Worm (Caenorhabditis elegans) whole organism, L4 larva: ENCODE results near the gene cdc-25.3.

Experiments used
- T26A8.4 ChIP-seq: fragments of 200-800 bp; sonication (Bioruptor generic); IDR thresholded peaks from 2 replicates; pipeline ENCODE4 v1.3.6; 2022; ENCODE audit warnings: missing genetic modification characterization, missing compliant biosample characterization
- Y48G9A.11 ChIP-seq: fragments of 200-800 bp; sonication (Bioruptor generic); IDR thresholded peaks from 2 replicates; pipeline ENCODE4 v1.3.6; 2022; ENCODE audit warnings: missing genetic modification reagents, missing genetic modification characterization, missing compliant biosample characterization
- Y5F2A.4 ChIP-seq: fragments of 200-800 bp; sonication (Bioruptor generic); optimal IDR thresholded peaks from 2 replicates; lab custom pipeline; 2018; ENCODE audit warnings: mild to moderate bottlenecking, missing genetic modification characterization, missing compliant biosample characterization
- Y75B8A.6 ChIP-seq: fragments of 200-800 bp; sonication (Bioruptor generic); IDR thresholded peaks from 2 replicates; pipeline ENCODE4 v1.3.6; 2022; ENCODE audit warnings: missing genetic modification reagents, missing genetic modification characterization, missing compliant biosample characterization
- ZK337.2 ChIP-seq: fragments of 200-800 bp; sonication (Bioruptor generic); IDR thresholded peaks from 2 replicates; pipeline ENCODE4 v1.3.6; 2022; ENCODE audit warnings: missing genetic modification reagents, missing genetic modification characterization, missing compliant biosample characterization
- aha-1 ChIP-seq: fragments of 150-350 bp; peaks from one replicate; lab custom pipeline; 2014; ENCODE audit warnings: missing biosample characterization, missing genetic modification characterization
- aly-2 ChIP-seq: sonication (generic microtip); optimal IDR thresholded peaks from 2 replicates; lab custom pipeline; 2018; ENCODE audit warnings: missing biosample characterization, missing genetic modification characterization
- ama-1 ChIP-seq: fragments of 150-350 bp; optimal IDR thresholded peaks from 2 replicates; lab custom pipeline; 2014; ENCODE audit warnings: inconsistent platforms, mixed read lengths
- ceh-20 ChIP-seq: fragments of 200-800 bp; sonication (Bioruptor generic); IDR thresholded peaks from 2 replicates; pipeline ENCODE4 v1.3.6; 2022; ENCODE audit warnings: missing genetic modification reagents, missing genetic modification characterization, missing compliant biosample characterization
- ceh-32 ChIP-seq: sonication (generic microtip); optimal IDR thresholded peaks from 2 replicates; lab custom pipeline; 2016; ENCODE audit warnings: mild to moderate bottlenecking, missing genetic modification characterization, missing compliant biosample characterization; ENCODE audit not compliant: poor library complexity
- ceh-62 ChIP-seq: sonication (generic microtip); optimal IDR thresholded peaks from 2 replicates; lab custom pipeline; 2017; ENCODE audit warnings: missing biosample characterization, missing genetic modification characterization
- ces-1 ChIP-seq: fragments of 150-350 bp; sonication (generic microtip); optimal IDR thresholded peaks from 4 replicates; lab custom pipeline; 2014; ENCODE audit warnings: missing biosample characterization, missing genetic modification reagents, missing genetic modification characterization
- ctbp-1 ChIP-seq: fragments of 200-800 bp; sonication (Bioruptor generic); IDR thresholded peaks from 2 replicates; pipeline ENCODE4 v1.3.6; 2022; ENCODE audit warnings: missing genetic modification reagents, missing genetic modification characterization, missing compliant biosample characterization
- daf-12 ChIP-seq: fragments of 150-350 bp; optimal IDR thresholded peaks from 2 replicates; lab custom pipeline; 2014; ENCODE audit warnings: missing biosample characterization, missing genetic modification reagents, missing genetic modification characterization
- daf-16 ChIP-seq, 3 experiments: sonication (generic microtip); optimal IDR thresholded peaks; 2 replicates each; lab custom pipeline; 2016 to 2017; ENCODE audit warnings: missing genetic modification characterization in 3 of 3, missing genetic modification reagents in 3 of 3, mild to moderate bottlenecking in 2 of 3, missing compliant biosample characterization in 2 of 3, missing biosample characterization in 1 of 3, moderate library complexity in 1 of 3
- daf-19 ChIP-seq: fragments of 200-800 bp; sonication (Bioruptor generic); conservative IDR thresholded peaks from 2 replicates; pipeline ENCODE4 v1.3.6; 2022; ENCODE audit warnings: missing genetic modification characterization, missing compliant biosample characterization
- duxl-1 ChIP-seq: sonication (generic microtip); optimal IDR thresholded peaks from 2 replicates; lab custom pipeline; 2016; ENCODE audit warnings: mild to moderate bottlenecking, missing genetic modification characterization, moderate library complexity, missing compliant biosample characterization; ENCODE audit not compliant: poor library complexity
- egl-27 ChIP-seq: sonication (generic microtip); optimal IDR thresholded peaks from 3 replicates; lab custom pipeline; 2017; ENCODE audit warnings: missing biosample characterization, missing genetic modification reagents, missing genetic modification characterization
- hif-1 ChIP-seq, 2 experiments: sonication (generic microtip); optimal IDR thresholded peaks; 2 replicates each; lab custom pipeline; 2016 to 2017; ENCODE audit warnings: missing compliant biosample characterization in 2 of 2, missing genetic modification characterization in 2 of 2, missing genetic modification reagents in 2 of 2, missing genotype in 2 of 2, mild to moderate bottlenecking in 1 of 2
- hlh-30 ChIP-seq: sonication (generic microtip); optimal IDR thresholded peaks from 2 replicates; lab custom pipeline; 2017; ENCODE audit warnings: antibody characterized with exemption, mild to moderate bottlenecking, missing genetic modification characterization, missing compliant biosample characterization; ENCODE audit not compliant: insufficient read depth
- lin-13 ChIP-seq: fragments of 150-350 bp; optimal IDR thresholded peaks from 2 replicates; lab custom pipeline; 2014; ENCODE audit warnings: missing biosample characterization, missing genetic modification reagents, missing genetic modification characterization
- lin-38 ChIP-seq: fragments of 200-800 bp; sonication (Bioruptor generic); IDR thresholded peaks from 2 replicates; pipeline ENCODE4 v1.3.6; 2022; ENCODE audit warnings: missing genetic modification reagents, missing genetic modification characterization, missing compliant biosample characterization
- lin-39 ChIP-seq: fragments of 150-350 bp; optimal IDR thresholded peaks from 2 replicates; lab custom pipeline; 2014; ENCODE audit warnings: missing biosample characterization, missing genetic modification reagents, missing genetic modification characterization
- lir-3 ChIP-seq: sonication (generic microtip); optimal IDR thresholded peaks from 2 replicates; lab custom pipeline; 2016; ENCODE audit warnings: mild to moderate bottlenecking, missing genetic modification characterization, missing compliant biosample characterization
- lsy-2 ChIP-seq, 2 experiments: fragments of 150-350 bp in 1 of 2; sonication (generic microtip) in 1 of 2; optimal IDR thresholded peaks; 2 replicates each; lab custom pipeline; 2014 to 2017; ENCODE audit warnings: missing biosample characterization in 2 of 2, missing genetic modification characterization in 2 of 2
- madf-9 ChIP-seq: fragments of 200-800 bp; sonication (Bioruptor generic); conservative IDR thresholded peaks from 2 replicates; pipeline ENCODE4 v1.3.6; 2022; ENCODE audit warnings: missing genetic modification reagents, missing genetic modification characterization, missing compliant biosample characterization
- mdl-1 ChIP-seq, 2 experiments: fragments of 150-350 bp in 1 of 2; sonication (generic microtip) in 1 of 2; optimal IDR thresholded peaks; 2 replicates each; lab custom pipeline; 2014 to 2017; ENCODE audit warnings: missing biosample characterization in 2 of 2, missing genetic modification characterization in 2 of 2
- mdt-29 ChIP-seq: fragments of 200-800 bp; sonication (Bioruptor generic); IDR thresholded peaks from 2 replicates; pipeline ENCODE4 v1.3.6; 2022; ENCODE audit warnings: missing genetic modification reagents, missing genetic modification characterization, missing compliant biosample characterization
- mep-1 ChIP-seq: fragments of 150-350 bp; sonication (generic microtip); optimal IDR thresholded peaks from 3 replicates; lab custom pipeline; 2014; ENCODE audit warnings: missing biosample characterization, missing genetic modification characterization
- mxl-3 ChIP-seq: fragments of 200-800 bp; sonication (Bioruptor generic); optimal IDR thresholded peaks from 2 replicates; lab custom pipeline; 2018; ENCODE audit warnings: mild to moderate bottlenecking, missing genetic modification characterization, missing compliant biosample characterization
- nhr-11 ChIP-seq: fragments of 150-350 bp; optimal IDR thresholded peaks from 2 replicates; lab custom pipeline; 2014; ENCODE audit warnings: missing biosample characterization, missing genetic modification characterization
- nhr-237 ChIP-seq: sonication (generic microtip); optimal IDR thresholded peaks from 2 replicates; lab custom pipeline; 2017; ENCODE audit warnings: missing biosample characterization, missing genetic modification characterization
- nhr-28 ChIP-seq: fragments of 150-350 bp; optimal IDR thresholded peaks from 2 replicates; lab custom pipeline; 2014; ENCODE audit warnings: missing biosample characterization, missing genetic modification characterization
- pqm-1 ChIP-seq: sonication (generic microtip); optimal IDR thresholded peaks from 2 replicates; lab custom pipeline; 2017; ENCODE audit warnings: missing biosample characterization, missing genetic modification characterization
- saeg-2 ChIP-seq: fragments of 200-800 bp; sonication (Bioruptor generic); IDR thresholded peaks from 2 replicates; pipeline ENCODE4 v1.3.6; 2022; ENCODE audit warnings: missing genetic modification reagents, missing genetic modification characterization, missing compliant biosample characterization
- set-16 ChIP-seq: fragments of 200-800 bp; sonication (Bioruptor generic); IDR thresholded peaks from 2 replicates; pipeline ENCODE4 v1.3.6; 2022; ENCODE audit warnings: missing genetic modification reagents, missing genetic modification characterization, missing compliant biosample characterization
- skn-1 ChIP-seq: fragments of 150-350 bp; optimal IDR thresholded peaks from 2 replicates; lab custom pipeline; 2014; ENCODE audit warnings: missing biosample characterization, missing genetic modification characterization
- spr-3 ChIP-seq: fragments of 200-800 bp; sonication (Bioruptor generic); optimal IDR thresholded peaks from 2 replicates; lab custom pipeline; 2018; ENCODE audit warnings: mild to moderate bottlenecking, missing genetic modification characterization, missing compliant biosample characterization
- tra-1 ChIP-seq: fragments of 200-800 bp; sonication (Bioruptor generic); IDR thresholded peaks from 2 replicates; pipeline ENCODE4 v1.3.6; 2022; ENCODE audit warnings: missing genetic modification reagents, missing genetic modification characterization, missing compliant biosample characterization
- unc-62 ChIP-seq, 3 experiments: fragments of 150-350 bp in 1 of 3; sonication (generic microtip); optimal IDR thresholded peaks in 2 of 3; peaks in 1 of 3; 1 replicate in 1 of 3; 2 replicates in 2 of 3; lab custom pipeline; 2014 to 2017; ENCODE audit warnings: missing biosample characterization in 3 of 3, missing genetic modification characterization in 3 of 3, missing genetic modification reagents in 3 of 3, missing genotype in 1 of 3
- vab-7 ChIP-seq: fragments of 200-800 bp; sonication (Bioruptor generic); IDR thresholded peaks from 2 replicates; pipeline ENCODE4 v1.3.6; 2022; ENCODE audit warnings: missing genetic modification reagents, missing genetic modification characterization, missing compliant biosample characterization
- zag-1 ChIP-seq: fragments of 150-350 bp; optimal IDR thresholded peaks from 2 replicates; lab custom pipeline; 2014; ENCODE audit warnings: missing biosample characterization, missing genetic modification characterization
- zip-11 ChIP-seq: fragments of 200-800 bp; sonication (Bioruptor generic); IDR thresholded peaks from 2 replicates; pipeline ENCODE4 v1.3.6; 2022; ENCODE audit warnings: missing genetic modification characterization, missing compliant biosample characterization

The cdc-25.3 gene

ce11 chrIII:8913469-8913868 lies 4.3 kb downstream of the cdc-25.3 start, which contains the start of gene trxr-2:
trxr-2 (plus strand) TSS chrIII:8913769.
- TF ChIP-seq nhr-11 (tag; lab: Kevin White, UChicago) (no peak), pqm-1 (tag; lab: Kevin White, UChicago) (no peak), lir-3 (tag; lab: Kevin White, UChicago) (no peak), aha-1 (tag; lab: Kevin White, UChicago) (no peak), hif-1 (tag; optimal IDR thresholded peaks at IDR 0.05; lab: Kevin White, UChicago) (no peak), tra-1 (GFP tag; lab: Robert Waterston, UW) (no peak), aly-2 (tag; lab: Kevin White, UChicago) (no peak), ceh-32 (tag; lab: Kevin White, UChicago) (no peak), lin-38 (no peak), madf-9 (GFP tag; lab: Robert Waterston, UW) (no peak), zip-11 (GFP tag; lab: Robert Waterston, UW) (no peak), ces-1 (no peak), egl-27 (no peak), zag-1 (tag; lab: Kevin White, UChicago) (no peak)

ce11 chrIII:8911598-8912194 lies 6.0 kb downstream of the cdc-25.3 start, which contains the start of gene tpk-1:
tpk-1 (plus strand) TSS chrIII:8912144.
- TF ChIP-seq hlh-30 (no peak), lsy-2 (tag; optimal IDR thresholded peaks at IDR 0.05; lab: Kevin White, UChicago) (no peak), skn-1 (tag; lab: Kevin White, UChicago) (no peak), daf-12 (tag; lab: Kevin White, UChicago) (no peak), Y5F2A.4 (GFP tag; lab: Kevin White, UChicago) (no peak), T26A8.4 (GFP tag; lab: Robert Waterston, UW) (peak; percentile 27; the same call in 1 of the 2 replicates), lin-39 (tag; lab: Kevin White, UChicago) (no peak), hif-1 (tag; optimal IDR thresholded peaks at IDR 0.05; lab: Kevin White, UChicago) (no peak), mdt-29 (GFP tag; lab: Robert Waterston, UW) (0 out of 2 replicates have a peak, but pooled peaks have one; percentile 9), mxl-3 (GFP tag; lab: Kevin White, UChicago) (no peak), spr-3 (GFP tag; lab: Kevin White, UChicago) (no peak), nhr-28 (no peak), mep-1 (tag; lab: Kevin White, UChicago) (peak; percentile 19), daf-19 (GFP tag; lab: Robert Waterston, UW) (no peak), duxl-1 (tag; lab: Kevin White, UChicago) (no peak), vab-7 (GFP tag; lab: Robert Waterston, UW) (no peak), ama-1 (lab: Kevin White, UChicago) (peak; percentile 68), nhr-237 (tag; lab: Kevin White, UChicago) (no peak), saeg-2 (GFP tag; lab: Robert Waterston, UW) (no peak)
- TF ChIP-seq, all 104 proteins: peak for 4

- TF ChIP-seq ceh-62 (tag; lab: Kevin White, UChicago) (no peak), aha-1 (tag; lab: Kevin White, UChicago) (peak; percentile 95)
Measured at ce11 chrIII:8910139-8910538, 7.6 kb downstream of the cdc-25.3 start.

DNA sequence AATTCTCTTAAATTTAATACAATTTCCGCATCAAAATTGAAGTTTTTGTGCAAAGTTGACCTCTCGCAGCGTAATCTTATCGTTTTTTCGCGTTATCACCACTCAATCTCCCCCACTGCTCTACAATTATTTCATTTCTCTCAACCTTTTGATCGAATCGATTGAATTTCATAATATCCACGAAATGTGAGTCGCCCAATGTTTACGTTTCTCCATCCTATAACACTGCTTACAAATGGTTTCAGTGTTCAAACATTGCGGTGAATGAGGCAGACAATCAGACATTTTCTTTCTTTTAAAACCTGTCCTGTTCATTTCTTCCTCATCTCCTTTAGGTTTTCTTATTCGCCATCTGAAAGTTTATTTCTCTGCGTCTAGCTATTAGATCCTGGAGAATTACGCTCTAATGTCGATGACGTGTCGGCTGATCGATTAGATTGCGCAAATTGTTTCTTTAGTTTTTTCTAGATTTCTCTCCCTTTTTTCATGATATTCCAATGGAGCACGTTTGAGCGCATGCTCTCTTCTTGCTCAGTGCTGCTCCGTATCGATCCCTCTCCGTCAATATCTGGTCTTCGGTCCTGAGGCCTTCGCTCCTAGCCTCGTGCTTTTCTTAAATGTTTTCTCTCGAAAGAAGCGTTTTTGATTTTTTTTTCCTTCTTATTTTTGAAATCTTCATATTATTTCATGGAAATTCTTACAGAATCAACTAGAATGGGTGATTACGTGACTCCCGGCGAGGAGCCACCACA lies 12.6 kb downstream of the cdc-25.3 start, which contains the start of gene unc-32:
Gene unc-32 (plus strand): TSS at position 702 of the 752 bp plus-strand sequence.
- TF ChIP-seq ceh-20 (GFP tag; lab: Robert Waterston, UW) (0 out of 2 replicates have a peak, but pooled peaks have one; percentile 50), ces-1 (peak; percentile 38), Y75B8A.6 (GFP tag; lab: Robert Waterston, UW) (no peak), unc-62 (GFP tag; optimal IDR thresholded peaks at IDR 0.05 in 1 of 2; lab: Kevin White, UChicago) (peak in 1 of 2 experiments; percentile 56), unc-62 (tag; optimal IDR thresholded peaks at IDR 0.05; lab: Kevin White, UChicago) (no peak), mdl-1 (tag; optimal IDR thresholded peaks at IDR 0.05; lab: Kevin White, UChicago) (peak in 1 of 2 experiments; percentile 74), T26A8.4 (GFP tag; lab: Robert Waterston, UW) (peak; percentile 34; the same call in 1 of the 2 replicates), ctbp-1 (GFP tag; lab: Robert Waterston, UW) (peak; percentile 53; the same call in 1 of the 2 replicates), ZK337.2 (GFP tag; lab: Robert Waterston, UW) (no peak), lin-13 (GFP tag; lab: Kevin White, UChicago) (peak; percentile 11), daf-16 (GFP tag; optimal IDR thresholded peaks at IDR 0.05; lab: Kevin White, UChicago) (no peak), daf-16 (tag; optimal IDR thresholded peaks at IDR 0.05; lab: Kevin White, UChicago) (peak; percentile 21), set-16 (GFP tag; lab: Robert Waterston, UW) (0 out of 2 replicates have a peak, but pooled peaks have one; percentile 5), Y48G9A.11 (GFP tag; lab: Robert Waterston, UW) (no peak), ceh-62 (tag; lab: Kevin White, UChicago) (no peak)
